Worm (Caenorhabditis elegans) whole organism, early embryonic: ENCODE measurements around the gene clec-195.

Source experiments
- B0310.2 ChIP-seq: sonication (generic microtip); optimal IDR thresholded peaks from 2 replicates; lab custom pipeline; 2016; ENCODE audit warnings: mild to moderate bottlenecking, missing genetic modification characterization, missing compliant biosample characterization
- F13C5.2 ChIP-seq: sonication (generic microtip); optimal IDR thresholded peaks from 2 replicates; lab custom pipeline; 2017; ENCODE audit warnings: mild to moderate bottlenecking, missing genetic modification characterization, inconsistent platforms, missing compliant biosample characterization
- aly-1 ChIP-seq: sonication (generic microtip); optimal IDR thresholded peaks from 2 replicates; lab custom pipeline; 2016; ENCODE audit warnings: missing genetic modification characterization, missing compliant biosample characterization
- ama-1 ChIP-seq: fragments of 150-350 bp; optimal IDR thresholded peaks from 2 replicates; lab custom pipeline; 2014
- ceh-13 ChIP-seq: fragments of 200-800 bp; sonication (Bioruptor generic); optimal IDR thresholded peaks from 2 replicates; lab custom pipeline; 2018; ENCODE audit warnings: mild to moderate bottlenecking, missing genetic modification characterization, missing compliant biosample characterization
- ceh-36 ChIP-seq: sonication (generic microtip); optimal IDR thresholded peaks from 2 replicates; lab custom pipeline; 2016; ENCODE audit warnings: missing genetic modification characterization, inconsistent platforms, missing compliant biosample characterization
- ets-7 ChIP-seq: sonication (generic microtip); optimal IDR thresholded peaks from 2 replicates; lab custom pipeline; 2016; ENCODE audit warnings: missing genotype, missing genetic modification characterization, missing compliant biosample characterization
- flt-1 ChIP-seq: fragments of 200-800 bp; sonication (Bioruptor generic); IDR thresholded peaks from 2 replicates; pipeline ENCODE4 v1.3.6; 2022; ENCODE audit warnings: missing genetic modification characterization, missing compliant biosample characterization
- hmbx-1 ChIP-seq: sonication (generic microtip); optimal IDR thresholded peaks from 2 replicates; lab custom pipeline; 2016; ENCODE audit warnings: mild to moderate bottlenecking, missing genetic modification characterization, missing compliant biosample characterization
- hmg-4 ChIP-seq: fragments of 200-800 bp; sonication (Bioruptor generic); optimal IDR thresholded peaks from 2 replicates; lab custom pipeline; 2018; ENCODE audit warnings: mild to moderate bottlenecking, missing genetic modification characterization, missing compliant biosample characterization
- hnd-1 ChIP-seq: sonication (generic microtip); optimal IDR thresholded peaks from 2 replicates; lab custom pipeline; 2016; ENCODE audit warnings: missing genetic modification characterization, missing compliant biosample characterization
- pes-1 ChIP-seq: fragments of 200-800 bp; sonication (Bioruptor generic); IDR thresholded peaks from 2 replicates; pipeline ENCODE4 v1.3.6; 2022; ENCODE audit warnings: missing genetic modification reagents, missing genetic modification characterization, missing compliant biosample characterization
- scrt-1 ChIP-seq: fragments of 200-800 bp; sonication (Bioruptor generic); IDR thresholded peaks from 2 replicates; pipeline ENCODE4 v1.3.6; 2022; ENCODE audit warnings: missing genetic modification characterization, missing compliant biosample characterization
- sea-1 ChIP-seq: fragments of 200-800 bp; sonication (Bioruptor generic); conservative IDR thresholded peaks from 2 replicates; pipeline ENCODE4 v1.3.6; 2022; ENCODE audit warnings: missing genetic modification characterization, missing compliant biosample characterization
- tbx-11 ChIP-seq: fragments of 200-800 bp; sonication (Bioruptor generic); IDR thresholded peaks from 2 replicates; pipeline ENCODE4 v1.3.6; 2022; ENCODE audit warnings: missing genetic modification characterization, missing compliant biosample characterization
- tbx-37 ChIP-seq: fragments of 200-800 bp; sonication (Bioruptor generic); conservative IDR thresholded peaks from 2 replicates; pipeline ENCODE4 v1.3.6; 2022; ENCODE audit warnings: missing genetic modification reagents, missing genetic modification characterization, missing compliant biosample characterization
- tra-4 ChIP-seq: sonication (generic microtip); optimal IDR thresholded peaks from 2 replicates; lab custom pipeline; 2017; ENCODE audit warnings: missing genetic modification characterization, missing compliant biosample characterization

clec-195 gene

DNA sequence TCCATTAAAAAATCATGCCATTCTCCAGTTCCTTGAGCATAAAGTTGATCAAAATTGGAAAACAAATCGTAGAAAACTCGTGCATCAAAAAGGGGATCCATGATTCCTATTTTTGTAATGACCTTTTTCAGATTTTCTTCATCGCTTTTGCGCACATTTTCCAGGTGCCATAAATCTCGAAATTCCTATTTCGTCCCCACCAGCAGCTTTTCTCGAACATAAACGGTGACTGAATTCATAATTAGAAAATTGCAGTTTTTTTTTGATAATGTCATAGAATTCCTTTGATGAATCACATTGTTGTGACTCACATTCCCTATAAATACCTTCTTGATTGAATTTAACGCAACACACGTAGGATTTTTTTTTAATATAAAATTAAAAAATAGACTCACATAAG is 15.1 kb downstream of the clec-195 start, which contains the start of gene nhr-229:
nhr-229 (minus strand) TSS at position 101 of the 400 bp plus-strand sequence.
- TF ChIP-seq scrt-1 (GFP tag; lab: Robert Waterston, UW) (no peak), ama-1 (lab: Kevin White, UChicago) (no peak), sea-1 (GFP tag; lab: Robert Waterston, UW) (no peak), ceh-36 (tag; lab: Kevin White, UChicago) (no peak)

DNA sequence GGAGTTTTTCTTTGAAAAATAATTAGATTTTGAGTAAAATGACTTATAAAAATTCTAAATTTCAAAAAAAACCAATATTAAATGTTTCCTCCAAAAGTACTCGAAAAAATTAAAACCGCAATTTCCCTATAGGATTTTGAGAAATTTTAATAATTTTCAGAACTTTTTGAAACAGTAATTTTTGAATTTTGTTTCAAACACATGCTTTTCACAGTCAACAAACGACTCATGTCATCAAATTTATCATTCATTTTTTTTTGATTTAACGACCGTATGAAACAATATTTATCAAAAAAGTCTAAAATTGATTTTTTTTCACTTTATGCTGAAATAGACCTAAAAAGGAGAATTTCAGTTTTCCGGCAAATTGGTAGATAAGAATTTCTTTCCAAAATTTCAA is 19.0 kb downstream of the clec-195 start:
- TF ChIP-seq tbx-37, result no peak

DNA sequence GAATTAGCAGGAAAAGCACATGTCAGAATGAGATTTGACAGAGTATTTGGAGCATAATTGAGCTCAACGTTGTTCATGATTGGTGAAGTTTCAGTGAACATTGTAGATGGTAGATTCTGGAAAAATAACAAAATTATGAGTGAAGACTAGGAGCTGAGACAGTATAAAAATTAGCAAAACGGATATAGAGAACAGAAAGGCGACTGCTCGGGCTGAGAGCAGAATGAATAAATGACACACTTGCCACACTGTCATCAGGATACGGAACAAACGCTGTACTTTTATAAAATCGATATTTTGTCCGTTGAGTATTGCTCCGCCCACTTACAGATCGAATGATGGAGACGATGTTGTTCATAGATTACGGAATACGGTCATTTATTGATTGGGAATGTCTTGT is 20.6 kb downstream of the clec-195 start, which contains the start of gene dct-13:
dct-13 (minus strand) TSS at position 101 of the 400 bp plus-strand sequence.
- TF ChIP-seq F13C5.2 (tag; lab: Kevin White, UChicago), result no peak
- TF ChIP-seq hnd-1 (tag; lab: Kevin White, UChicago), result no peak
- no peak for TF ChIP-seq hmbx-1 (tag; lab: Kevin White, UChicago)
- TF ChIP-seq B0310.2 (tag; lab: Kevin White, UChicago), result no peak
- TF ChIP-seq ceh-13 (GFP tag; lab: Kevin White, UChicago), result no peak
- no peak for TF ChIP-seq tra-4 (tag; lab: Kevin White, UChicago)
- TF ChIP-seq aly-1, result no peak
- no peak for TF ChIP-seq sea-1 (GFP tag; lab: Robert Waterston, UW)
- no peak for TF ChIP-seq tbx-11 (GFP tag; lab: Robert Waterston, UW)
- no peak for TF ChIP-seq ama-1 (lab: Kevin White, UChicago)
- TF ChIP-seq ets-7, result no peak
- TF ChIP-seq scrt-1 (GFP tag; lab: Robert Waterston, UW), result no peak
- no peak for TF ChIP-seq ceh-36 (tag; lab: Kevin White, UChicago)
- no peak for TF ChIP-seq flt-1 (GFP tag; lab: Robert Waterston, UW)
- TF ChIP-seq tbx-37, result no peak
- no peak for TF ChIP-seq pes-1 (GFP tag; lab: Robert Waterston, UW)
- no peak for TF ChIP-seq hmg-4 (GFP tag; lab: Kevin White, UChicago)

DNA sequence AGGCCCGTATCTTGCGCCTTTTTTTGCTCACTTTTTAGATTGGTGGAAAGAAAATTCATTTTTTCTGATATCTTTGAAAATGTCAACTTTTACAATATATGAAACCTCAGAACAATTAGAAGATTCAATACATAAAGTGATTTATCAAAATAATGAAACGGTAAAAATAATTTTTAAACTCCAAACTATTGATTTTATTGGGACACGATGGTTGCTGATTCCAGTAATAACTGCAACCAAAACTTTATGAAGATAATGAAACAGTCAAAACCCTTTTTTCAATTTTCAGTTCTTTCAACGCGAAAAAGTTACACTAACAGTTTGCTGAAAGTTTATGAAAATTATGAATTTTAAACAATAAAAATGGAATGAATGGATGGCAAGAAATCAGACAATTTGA is 24.5 kb downstream of the clec-195 start:
- TF ChIP-seq hnd-1 (tag; lab: Kevin White, UChicago), result no peak
- no peak for TF ChIP-seq tbx-37
- no peak for TF ChIP-seq hmg-4 (GFP tag; lab: Kevin White, UChicago)
- no peak for TF ChIP-seq hmbx-1 (tag; lab: Kevin White, UChicago)
- TF ChIP-seq B0310.2 (tag; lab: Kevin White, UChicago), result no peak
- TF ChIP-seq sea-1 (GFP tag; lab: Robert Waterston, UW), result no peak
- TF ChIP-seq ama-1 (lab: Kevin White, UChicago), result no peak
- TF ChIP-seq tra-4 (tag; lab: Kevin White, UChicago), result no peak
- TF ChIP-seq scrt-1 (GFP tag; lab: Robert Waterston, UW), result no peak
- no peak for TF ChIP-seq pes-1 (GFP tag; lab: Robert Waterston, UW)
- no peak for TF ChIP-seq ceh-36 (tag; lab: Kevin White, UChicago)
- no peak for TF ChIP-seq ets-7
- TF ChIP-seq ceh-13 (GFP tag; lab: Kevin White, UChicago), result no peak
- TF ChIP-seq F13C5.2 (tag; lab: Kevin White, UChicago), result no peak
- no peak for TF ChIP-seq aly-1

DNA sequence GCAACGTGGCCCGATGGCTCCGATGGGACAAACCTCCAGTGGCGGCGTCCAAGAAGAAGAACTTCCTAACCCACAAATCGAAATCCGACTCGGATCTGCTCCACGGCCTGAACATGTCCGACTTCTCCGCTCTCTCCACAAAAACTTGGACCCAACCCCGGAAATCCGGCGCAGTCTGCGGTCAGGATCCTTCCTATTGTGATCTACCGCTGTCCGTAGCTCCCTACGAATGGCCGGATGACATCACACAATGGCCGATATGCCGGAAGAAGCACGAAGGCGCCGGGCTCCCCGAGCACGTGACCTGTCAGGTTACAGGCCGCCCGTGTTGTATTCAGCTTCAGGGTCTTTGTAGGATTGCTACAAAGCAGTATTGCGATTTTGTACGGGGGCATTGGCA is 35.3 kb downstream of the clec-195 start:
- TF ChIP-seq flt-1 (GFP tag; lab: Robert Waterston, UW) (no peak), B0310.2 (tag; lab: Kevin White, UChicago) (no peak), scrt-1 (GFP tag; lab: Robert Waterston, UW) (no peak), tbx-37 (no peak), hmg-4 (GFP tag; lab: Kevin White, UChicago) (no peak), F13C5.2 (tag; lab: Kevin White, UChicago) (no peak), pes-1 (GFP tag; lab: Robert Waterston, UW) (no peak), hnd-1 (tag; lab: Kevin White, UChicago) (no peak), ama-1 (lab: Kevin White, UChicago) (no peak)

DNA sequence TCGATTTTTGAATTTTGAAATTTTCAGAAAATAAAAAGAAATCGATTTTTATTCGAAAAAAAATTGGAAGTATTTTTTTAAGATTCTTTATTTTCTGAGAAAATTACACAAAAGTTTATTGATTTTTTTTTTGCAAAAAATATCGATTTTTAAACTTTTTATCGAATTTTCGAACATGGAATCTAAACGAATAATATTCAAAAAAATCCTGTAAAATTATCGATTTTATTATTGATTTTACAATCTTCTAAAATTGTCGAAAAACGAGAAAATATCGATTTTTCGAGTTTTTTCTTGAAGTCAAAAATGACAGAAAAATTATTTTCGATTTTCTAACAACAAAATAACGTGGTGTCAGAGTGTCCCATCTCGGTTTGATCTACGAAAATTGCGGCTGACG is 39.9 kb downstream of the clec-195 start:
- no peak for TF ChIP-seq B0310.2 (tag; lab: Kevin White, UChicago)
- TF ChIP-seq tra-4 (tag; lab: Kevin White, UChicago), result no peak
- TF ChIP-seq F13C5.2 (tag; lab: Kevin White, UChicago), result no peak
- TF ChIP-seq hmbx-1 (tag; lab: Kevin White, UChicago), result no peak
- TF ChIP-seq scrt-1 (GFP tag; lab: Robert Waterston, UW), result no peak
- no peak for TF ChIP-seq aly-1
- no peak for TF ChIP-seq pes-1 (GFP tag; lab: Robert Waterston, UW)
- TF ChIP-seq hnd-1 (tag; lab: Kevin White, UChicago), result no peak
- TF ChIP-seq tbx-37, result no peak
- no peak for TF ChIP-seq ama-1 (lab: Kevin White, UChicago)
- no peak for TF ChIP-seq ceh-13 (GFP tag; lab: Kevin White, UChicago)
- no peak for TF ChIP-seq ets-7
- TF ChIP-seq tbx-11 (GFP tag; lab: Robert Waterston, UW), result no peak
- TF ChIP-seq ceh-36 (tag; lab: Kevin White, UChicago), result no peak
- no peak for TF ChIP-seq hmg-4 (GFP tag; lab: Kevin White, UChicago)
- TF ChIP-seq flt-1 (GFP tag; lab: Robert Waterston, UW), result no peak
- no peak for TF ChIP-seq sea-1 (GFP tag; lab: Robert Waterston, UW)

DNA sequence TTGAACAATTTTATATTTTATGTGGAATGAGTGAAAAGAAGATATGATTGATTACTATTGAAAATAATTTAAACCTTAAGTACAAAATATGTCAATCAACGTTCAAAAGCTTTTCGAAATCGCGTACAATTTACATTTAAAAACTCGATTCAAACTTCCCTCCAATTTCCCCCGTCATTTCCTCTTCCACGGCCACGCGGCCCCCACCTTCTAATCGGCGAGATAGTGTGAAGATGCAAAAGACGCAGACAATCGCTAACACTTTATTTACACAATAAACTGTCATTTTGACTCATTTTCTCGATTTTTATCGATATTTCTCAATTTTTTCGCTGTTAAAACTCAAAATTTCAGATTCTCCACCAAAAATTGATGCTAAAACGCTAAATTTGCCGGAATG is 50.2 kb downstream of the clec-195 start, which contains the start of gene rom-4:
rom-4 (plus strand) TSS at position 398 of the 400 bp plus-strand sequence.
- peak; percentile 57; the same call in 1 of the 2 replicates for TF ChIP-seq pes-1 (GFP tag; lab: Robert Waterston, UW)
- no peak for TF ChIP-seq B0310.2 (tag; lab: Kevin White, UChicago)
- no peak for TF ChIP-seq tra-4 (tag; lab: Kevin White, UChicago)
- TF ChIP-seq flt-1 (GFP tag; lab: Robert Waterston, UW), result no peak
- TF ChIP-seq aly-1, result no peak
- TF ChIP-seq hmbx-1 (tag; lab: Kevin White, UChicago), result no peak
- TF ChIP-seq ceh-13 (GFP tag; lab: Kevin White, UChicago), result no peak
- TF ChIP-seq hmg-4 (GFP tag; lab: Kevin White, UChicago), result no peak
- TF ChIP-seq tbx-37, result peak; percentile 85
- TF ChIP-seq hnd-1 (tag; lab: Kevin White, UChicago), result peak; percentile 28
- TF ChIP-seq sea-1 (GFP tag; lab: Robert Waterston, UW), result no peak
- no peak for TF ChIP-seq scrt-1 (GFP tag; lab: Robert Waterston, UW)
- peak; percentile 38 for TF ChIP-seq ets-7
- no peak for TF ChIP-seq F13C5.2 (tag; lab: Kevin White, UChicago)
- 0 out of 2 replicates have a peak, but pooled peaks have one; percentile 37 for TF ChIP-seq tbx-11 (GFP tag; lab: Robert Waterston, UW)
